Worm (Caenorhabditis elegans): Measurements from ENCODE around the gene ZK1127.4.

- no peak for TF ChIP-seq klf-2 (GFP tag; conservative IDR thresholded peaks at IDR 0.05)
- no peak for TF ChIP-seq med-1 (GFP tag; optimal IDR thresholded peaks at IDR 0.05; ENCODE audit: insufficient read depth)
These were observed 5.6 kb downstream of the ZK1127.4 start for ce11 chrII:7059274-7059757.
